Fruit fly (Drosophila melanogaster) Kc167 (cell line): ENCODE measurements around the gene MetRS-m.

Source experiments
- h ChIP-seq: fragments of >200 bp; optimal IDR thresholded peaks from 3 replicates; lab custom pipeline; 2018; ENCODE audit warnings: missing external identifiers
- psq ChIP-seq: fragments of >200 bp; optimal IDR thresholded peaks from 2 replicates; lab custom pipeline; 2017; ENCODE audit warnings: missing external identifiers

dm6 chr3R:14229045-14229444 lies 30.7 kb downstream of the MetRS-m start, which contains the start of gene CG9624:
- no peak for TF ChIP-seq h (lab: Kevin White, UChicago)
- TF ChIP-seq psq (lab: Kevin White, UChicago): no peak
